Worm (Caenorhabditis elegans): ENCODE data around the gene nlp-36.

The nlp-36 gene

DNA sequence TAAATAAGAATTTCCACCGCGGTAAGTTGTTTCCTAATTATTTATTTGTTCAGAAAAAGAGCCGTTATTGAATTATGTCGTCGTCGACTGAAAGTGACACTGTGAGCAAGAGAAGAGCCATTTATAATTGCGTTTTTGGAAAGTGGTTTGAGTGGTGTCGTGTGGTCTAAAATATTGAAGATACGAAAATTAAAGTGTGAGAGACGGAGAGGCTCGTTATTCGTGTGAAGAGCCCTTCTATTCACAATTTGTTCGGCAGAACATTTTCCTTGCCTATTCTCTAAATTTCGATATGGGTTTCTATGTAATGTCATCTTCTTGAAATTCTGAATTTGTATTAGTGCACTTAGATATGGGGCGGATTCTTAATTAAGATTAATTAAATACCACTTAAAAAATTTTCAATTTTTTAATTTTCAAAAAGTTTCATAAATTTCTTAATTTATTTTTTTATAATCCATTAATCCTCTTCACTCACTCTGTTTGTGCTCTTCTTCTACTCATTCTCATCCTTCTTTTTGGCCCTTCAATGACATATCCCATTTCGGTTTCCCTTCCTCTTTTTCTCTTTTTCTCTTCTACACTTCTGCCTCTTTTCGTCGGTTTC lies 21.3 kb downstream of the nlp-36 start (continued):
- TF ChIP-seq lin-39 (tag; optimal IDR thresholded peaks at IDR 0.05) (no peak), daf-8 (GFP tag; IDR thresholded peaks at IDR 0.05) (no peak), lin-1 (GFP tag; IDR thresholded peaks at IDR 0.05) (peak; percentile 36; the same call in 1 of the 2 replicates), daf-19 (GFP tag; conservative IDR thresholded peaks at IDR 0.05) (no peak), nhr-25 (tag; optimal IDR thresholded peaks at IDR 0.05; ENCODE audit: borderline replicate concordance, insufficient read depth) (peak; percentile 9), saeg-2 (GFP tag; IDR thresholded peaks at IDR 0.05) (peak; percentile 74), jun-1 (tag; optimal IDR thresholded peaks at IDR 0.05) (no peak), unc-39 (tag; optimal IDR thresholded peaks at IDR 0.05) (no peak), pha-4 (GFP tag; IDR thresholded peaks at IDR 0.05) (peak; percentile 9; the same call in 1 of the 2 replicates), pha-4 (tag; optimal IDR thresholded peaks at IDR 0.05) (no peak), egl-43 (GFP tag; IDR thresholded peaks at IDR 0.05) (no peak), F49E8.2 (tag; optimal IDR thresholded peaks at IDR 0.05; ENCODE audit: borderline replicate concordance) (no peak), nhr-76 (tag; optimal IDR thresholded peaks at IDR 0.05) (no peak), ceh-44 (GFP tag; IDR thresholded peaks at IDR 0.05) (no peak), ZK546.5 (tag; optimal IDR thresholded peaks at IDR 0.05) (no peak), arid-1 (GFP tag; conservative IDR thresholded peaks at IDR 0.05) (peak; percentile 40; the same call in 1 of the 2 replicates), hlh-30 (tag; optimal IDR thresholded peaks at IDR 0.05; ENCODE audit: insufficient read depth) (no peak), F37D6.2 (tag; optimal IDR thresholded peaks at IDR 0.05) (no peak), D1046.2 (GFP tag; IDR thresholded peaks at IDR 0.05) (no peak), mdt-29 (GFP tag; IDR thresholded peaks at IDR 0.05) (no peak), zfp-2 (tag; optimal IDR thresholded peaks at IDR 0.05) (no peak), R02D3.7 (tag; optimal IDR thresholded peaks at IDR 0.05) (no peak), madf-9 (GFP tag; conservative IDR thresholded peaks at IDR 0.05) (no peak), snpc-4 (tag; optimal IDR thresholded peaks at IDR 0.05) (no peak), lim-7 (GFP tag; IDR thresholded peaks at IDR 0.05) (peak; percentile 61), ces-1 (GFP tag; optimal IDR thresholded peaks at IDR 0.05) (peak; percentile 41), nhr-102 (tag; optimal IDR thresholded peaks at IDR 0.05) (peak; percentile 57), spr-1 (tag; optimal IDR thresholded peaks at IDR 0.05) (no peak), nhr-10 (tag; optimal IDR thresholded peaks at IDR 0.05) (no peak), lin-15B (tag; optimal IDR thresholded peaks at IDR 0.05) (no peak), unc-62 (GFP tag; optimal IDR thresholded peaks at IDR 0.05 in 1 of 2) (no peak), unc-62 (tag; optimal IDR thresholded peaks at IDR 0.05) (no peak), zfp-3 (GFP tag; conservative IDR thresholded peaks at IDR 0.05) (peak; percentile 65; the same call in 1 of the 2 replicates), T26A8.4 (GFP tag; IDR thresholded peaks at IDR 0.05) (peak; percentile 67; the same call in 1 of the 2 replicates), dmd-8 (GFP tag; IDR thresholded peaks at IDR 0.05) (no peak), egl-27 (tag; optimal IDR thresholded peaks at IDR 0.05) (no peak), F10B5.3 (tag; optimal IDR thresholded peaks at IDR 0.05) (peak; percentile 23), nhr-6 (tag; optimal IDR thresholded peaks at IDR 0.05) (peak; percentile 30), gei-8 (GFP tag; optimal IDR thresholded peaks at IDR 0.05) (no peak), zip-11 (GFP tag; IDR thresholded peaks at IDR 0.05) (no peak), T20F7.1 (GFP tag; optimal IDR thresholded peaks at IDR 0.05) (peak; percentile 55), nhr-42 (GFP tag; IDR thresholded peaks at IDR 0.05) (0 out of 2 replicates have a peak, but pooled peaks have one; percentile 45), vab-7 (GFP tag; IDR thresholded peaks at IDR 0.05) (no peak), rbr-2 (tag; optimal IDR thresholded peaks at IDR 0.05) (peak; percentile 4), sdz-12 (GFP tag; optimal IDR thresholded peaks at IDR 0.05) (peak; percentile 68), duxl-1 (tag; optimal IDR thresholded peaks at IDR 0.05; ENCODE audit: poor library complexity) (no peak), lin-13 (GFP tag; optimal IDR thresholded peaks at IDR 0.05) (peak; percentile 38), tag-97 (GFP tag; IDR thresholded peaks at IDR 0.05) (no peak), lsy-2 (tag; optimal IDR thresholded peaks at IDR 0.05) (peak in 1 of 2 experiments; percentile 23), set-16 (GFP tag; IDR thresholded peaks at IDR 0.05) (no peak), ama-1 (optimal IDR thresholded peaks at IDR 0.05) (peak; percentile 92)
